Worm (Caenorhabditis elegans) whole organism, early embryonic: ENCODE measurements around the gene npp-20.

ENCODE experiments used
- B0310.2 ChIP-seq: sonication (generic microtip); optimal IDR thresholded peaks from 2 replicates; lab custom pipeline; 2016; ENCODE audit warnings: mild to moderate bottlenecking, missing genetic modification characterization, missing compliant biosample characterization
- F13C5.2 ChIP-seq: sonication (generic microtip); optimal IDR thresholded peaks from 2 replicates; lab custom pipeline; 2017; ENCODE audit warnings: mild to moderate bottlenecking, missing genetic modification characterization, inconsistent platforms, missing compliant biosample characterization
- ceh-13 ChIP-seq: fragments of 200-800 bp; sonication (Bioruptor generic); optimal IDR thresholded peaks from 2 replicates; lab custom pipeline; 2018; ENCODE audit warnings: mild to moderate bottlenecking, missing genetic modification characterization, missing compliant biosample characterization
- flt-1 ChIP-seq: fragments of 200-800 bp; sonication (Bioruptor generic); IDR thresholded peaks from 2 replicates; pipeline ENCODE4 v1.3.6; 2022; ENCODE audit warnings: missing genetic modification characterization, missing compliant biosample characterization
- hnd-1 ChIP-seq: sonication (generic microtip); optimal IDR thresholded peaks from 2 replicates; lab custom pipeline; 2016; ENCODE audit warnings: missing genetic modification characterization, missing compliant biosample characterization
- pes-1 ChIP-seq: fragments of 200-800 bp; sonication (Bioruptor generic); IDR thresholded peaks from 2 replicates; pipeline ENCODE4 v1.3.6; 2022; ENCODE audit warnings: missing genetic modification reagents, missing genetic modification characterization, missing compliant biosample characterization
- sea-1 ChIP-seq: fragments of 200-800 bp; sonication (Bioruptor generic); conservative IDR thresholded peaks from 2 replicates; pipeline ENCODE4 v1.3.6; 2022; ENCODE audit warnings: missing genetic modification characterization, missing compliant biosample characterization
- tbx-11 ChIP-seq: fragments of 200-800 bp; sonication (Bioruptor generic); IDR thresholded peaks from 2 replicates; pipeline ENCODE4 v1.3.6; 2022; ENCODE audit warnings: missing genetic modification characterization, missing compliant biosample characterization
- tbx-37 ChIP-seq: fragments of 200-800 bp; sonication (Bioruptor generic); conservative IDR thresholded peaks from 2 replicates; pipeline ENCODE4 v1.3.6; 2022; ENCODE audit warnings: missing genetic modification reagents, missing genetic modification characterization, missing compliant biosample characterization

Gene npp-20

DNA sequence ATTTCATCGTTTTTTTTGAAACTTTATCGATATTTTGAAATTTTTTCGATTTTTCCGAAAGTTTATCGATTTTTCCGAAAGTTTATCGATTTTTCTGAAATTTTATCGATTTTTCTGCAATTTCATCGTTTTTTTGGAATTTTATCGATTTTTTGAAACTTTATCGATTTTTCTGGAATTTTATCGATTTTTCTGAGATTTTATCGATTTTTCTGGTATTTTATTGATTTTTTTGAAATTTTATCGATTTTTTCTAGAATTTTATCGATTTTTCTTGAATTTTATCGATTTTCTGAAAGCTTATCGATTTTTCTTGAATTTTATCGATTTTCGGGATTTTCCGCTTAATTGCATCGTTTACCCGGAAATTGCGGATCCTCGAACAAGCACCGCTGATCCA, 52.3 kb downstream of the npp-20 start:
- TF ChIP-seq hnd-1 (tag; lab: Kevin White, UChicago) (no peak), pes-1 (no peak), B0310.2 (tag; lab: Kevin White, UChicago) (no peak), tbx-11 (GFP tag; lab: Robert Waterston, UW) (no peak), flt-1 (GFP tag; lab: Robert Waterston, UW) (no peak), ceh-13 (GFP tag; lab: Kevin White, UChicago) (no peak), F13C5.2 (no peak), sea-1 (GFP tag; lab: Robert Waterston, UW) (no peak), tbx-37 (no peak)
